Worm (Caenorhabditis elegans) whole organism, L4 larva: ENCODE data around the gene srt-6.

Experiments
- T26A8.4 ChIP-seq: fragments of 200-800 bp; sonication (Bioruptor generic); IDR thresholded peaks from 2 replicates; pipeline ENCODE4 v1.3.6; 2022; ENCODE audit warnings: missing genetic modification characterization, missing compliant biosample characterization
- Y105C5A.15 ChIP-seq: fragments of 200-800 bp; sonication (Bioruptor generic); IDR thresholded peaks from 2 replicates; pipeline ENCODE4 v1.3.6; 2022; ENCODE audit warnings: missing genetic modification characterization, missing compliant biosample characterization
- Y5F2A.4 ChIP-seq: fragments of 200-800 bp; sonication (Bioruptor generic); optimal IDR thresholded peaks from 2 replicates; lab custom pipeline; 2018; ENCODE audit warnings: mild to moderate bottlenecking, missing genetic modification characterization, missing compliant biosample characterization
- Y75B8A.6 ChIP-seq: fragments of 200-800 bp; sonication (Bioruptor generic); IDR thresholded peaks from 2 replicates; pipeline ENCODE4 v1.3.6; 2022; ENCODE audit warnings: missing genetic modification reagents, missing genetic modification characterization, missing compliant biosample characterization
- ZK337.2 ChIP-seq: fragments of 200-800 bp; sonication (Bioruptor generic); IDR thresholded peaks from 2 replicates; pipeline ENCODE4 v1.3.6; 2022; ENCODE audit warnings: missing genetic modification reagents, missing genetic modification characterization, missing compliant biosample characterization
- aly-2 ChIP-seq: sonication (generic microtip); optimal IDR thresholded peaks from 2 replicates; lab custom pipeline; 2018; ENCODE audit warnings: missing biosample characterization, missing genetic modification characterization
- arid-1 ChIP-seq: fragments of 200-800 bp; sonication (Bioruptor generic); conservative IDR thresholded peaks from 2 replicates; pipeline ENCODE4 v1.3.6; 2022; ENCODE audit warnings: missing genetic modification reagents, missing genetic modification characterization, missing compliant biosample characterization
- ceh-28 ChIP-seq: fragments of 150-350 bp; optimal IDR thresholded peaks from 2 replicates; lab custom pipeline; 2014; ENCODE audit warnings: missing biosample characterization, missing genetic modification reagents, missing genetic modification characterization
- cey-2 ChIP-seq: sonication (generic microtip); optimal IDR thresholded peaks from 3 replicates; lab custom pipeline; 2017; ENCODE audit warnings: missing genetic modification characterization, mild to moderate bottlenecking, missing compliant biosample characterization, antibody characterized with exemption, borderline replicate concordance; ENCODE audit not compliant: insufficient read depth
- daf-12 ChIP-seq: fragments of 150-350 bp; optimal IDR thresholded peaks from 2 replicates; lab custom pipeline; 2014; ENCODE audit warnings: missing biosample characterization, missing genetic modification reagents, missing genetic modification characterization
- daf-16 ChIP-seq, 3 experiments: sonication (generic microtip); optimal IDR thresholded peaks; 2 replicates each; lab custom pipeline; 2016 to 2017; ENCODE audit warnings: missing genetic modification characterization in 3 of 3, missing genetic modification reagents in 3 of 3, mild to moderate bottlenecking in 2 of 3, missing compliant biosample characterization in 2 of 3, missing biosample characterization in 1 of 3, moderate library complexity in 1 of 3
- dmd-6 ChIP-seq: fragments of 200-800 bp; sonication (Bioruptor generic); IDR thresholded peaks from 2 replicates; pipeline ENCODE4 v1.3.6; 2022; ENCODE audit warnings: missing genetic modification reagents, missing genetic modification characterization, missing compliant biosample characterization
- dpl-1 ChIP-seq: fragments of 150-350 bp; optimal IDR thresholded peaks from 2 replicates; lab custom pipeline; 2014; ENCODE audit warnings: missing biosample characterization, missing genetic modification reagents, missing genetic modification characterization
- duxl-1 ChIP-seq: sonication (generic microtip); optimal IDR thresholded peaks from 2 replicates; lab custom pipeline; 2016; ENCODE audit warnings: mild to moderate bottlenecking, missing genetic modification characterization, moderate library complexity, missing compliant biosample characterization; ENCODE audit not compliant: poor library complexity
- egl-43 ChIP-seq: fragments of 200-800 bp; sonication (Bioruptor generic); IDR thresholded peaks from 2 replicates; pipeline ENCODE4 v1.3.6; 2022; ENCODE audit warnings: missing genetic modification reagents, missing genetic modification characterization, missing compliant biosample characterization
- hif-1 ChIP-seq, 2 experiments: sonication (generic microtip); optimal IDR thresholded peaks; 2 replicates each; lab custom pipeline; 2016 to 2017; ENCODE audit warnings: missing compliant biosample characterization in 2 of 2, missing genetic modification characterization in 2 of 2, missing genetic modification reagents in 2 of 2, missing genotype in 2 of 2, mild to moderate bottlenecking in 1 of 2
- hlh-11 ChIP-seq: fragments of 200-800 bp; sonication (Bioruptor generic); optimal IDR thresholded peaks from 2 replicates; lab custom pipeline; 2018; ENCODE audit warnings: mild to moderate bottlenecking, missing genetic modification characterization, missing compliant biosample characterization
- jun-1 ChIP-seq: fragments of 150-350 bp; optimal IDR thresholded peaks from 2 replicates; lab custom pipeline; 2014; ENCODE audit warnings: missing biosample characterization, missing genetic modification reagents, missing genetic modification characterization
- lim-7 ChIP-seq: fragments of 200-800 bp; sonication (Bioruptor generic); IDR thresholded peaks from 2 replicates; pipeline ENCODE4 v1.3.6; 2022; ENCODE audit warnings: missing genetic modification characterization, missing compliant biosample characterization
- lin-1 ChIP-seq: fragments of 200-800 bp; sonication (Bioruptor generic); IDR thresholded peaks from 2 replicates; pipeline ENCODE4 v1.3.6; 2022; ENCODE audit warnings: missing genetic modification reagents, missing genetic modification characterization, missing compliant biosample characterization
- lin-15B ChIP-seq: fragments of 150-350 bp; sonication (generic microtip); optimal IDR thresholded peaks from 3 replicates; lab custom pipeline; 2014; ENCODE audit warnings: missing biosample characterization, missing genetic modification characterization
- lin-29 ChIP-seq: fragments of 200-800 bp; sonication (Bioruptor generic); IDR thresholded peaks from 2 replicates; pipeline ENCODE4 v1.3.6; 2022; ENCODE audit warnings: missing genetic modification reagents, missing genetic modification characterization, missing compliant biosample characterization
- madf-5 ChIP-seq, 2 experiments: fragments of 200-800 bp; sonication (Bioruptor generic); IDR thresholded peaks; 2 replicates each; pipeline ENCODE4 v1.3.6; 2022; ENCODE audit warnings: missing compliant biosample characterization in 2 of 2, missing genetic modification characterization in 2 of 2
- nhr-10 ChIP-seq: fragments of 150-350 bp; optimal IDR thresholded peaks from 2 replicates; lab custom pipeline; 2014; ENCODE audit warnings: missing biosample characterization, missing genetic modification characterization
- nhr-111 ChIP-seq: fragments of 200-800 bp; sonication (Bioruptor generic); optimal IDR thresholded peaks from 2 replicates; lab custom pipeline; 2018; ENCODE audit warnings: mild to moderate bottlenecking, missing genetic modification characterization, missing compliant biosample characterization
- nhr-28 ChIP-seq: fragments of 150-350 bp; optimal IDR thresholded peaks from 2 replicates; lab custom pipeline; 2014; ENCODE audit warnings: missing biosample characterization, missing genetic modification characterization
- php-3 ChIP-seq: fragments of 200-800 bp; sonication (Bioruptor generic); IDR thresholded peaks from 2 replicates; pipeline ENCODE4 v1.3.6; 2022; ENCODE audit warnings: missing genetic modification reagents, missing genetic modification characterization, missing compliant biosample characterization
- pqm-1 ChIP-seq: sonication (generic microtip); optimal IDR thresholded peaks from 2 replicates; lab custom pipeline; 2017; ENCODE audit warnings: missing biosample characterization, missing genetic modification characterization
- snpc-4 ChIP-seq: fragments of 150-350 bp; optimal IDR thresholded peaks from 2 replicates; lab custom pipeline; 2014; ENCODE audit warnings: missing biosample characterization, missing genetic modification characterization
- spr-1 ChIP-seq: sonication (generic microtip); optimal IDR thresholded peaks from 2 replicates; lab custom pipeline; 2016; ENCODE audit warnings: mild to moderate bottlenecking, missing genetic modification characterization, missing compliant biosample characterization
- spr-3 ChIP-seq: fragments of 200-800 bp; sonication (Bioruptor generic); optimal IDR thresholded peaks from 2 replicates; lab custom pipeline; 2018; ENCODE audit warnings: mild to moderate bottlenecking, missing genetic modification characterization, missing compliant biosample characterization
- tag-97 ChIP-seq: fragments of 200-800 bp; sonication (Bioruptor generic); IDR thresholded peaks from 2 replicates; pipeline ENCODE4 v1.3.6; 2022; ENCODE audit warnings: missing genetic modification characterization, missing compliant biosample characterization
- tra-1 ChIP-seq: fragments of 200-800 bp; sonication (Bioruptor generic); IDR thresholded peaks from 2 replicates; pipeline ENCODE4 v1.3.6; 2022; ENCODE audit warnings: missing genetic modification reagents, missing genetic modification characterization, missing compliant biosample characterization
- unc-62 ChIP-seq, 3 experiments: fragments of 150-350 bp in 1 of 3; sonication (generic microtip); optimal IDR thresholded peaks in 2 of 3; peaks in 1 of 3; 1 replicate in 1 of 3; 2 replicates in 2 of 3; lab custom pipeline; 2014 to 2017; ENCODE audit warnings: missing biosample characterization in 3 of 3, missing genetic modification characterization in 3 of 3, missing genetic modification reagents in 3 of 3, missing genotype in 1 of 3
- zag-1 ChIP-seq: fragments of 150-350 bp; optimal IDR thresholded peaks from 2 replicates; lab custom pipeline; 2014; ENCODE audit warnings: missing biosample characterization, missing genetic modification characterization
- zfp-2 ChIP-seq: sonication (generic microtip); optimal IDR thresholded peaks from 2 replicates; lab custom pipeline; 2016; ENCODE audit warnings: mild to moderate bottlenecking, missing genetic modification characterization, missing compliant biosample characterization
- ztf-7 ChIP-seq: fragments of 150-350 bp; optimal IDR thresholded peaks from 2 replicates; lab custom pipeline; 2014; ENCODE audit warnings: missing biosample characterization, missing genetic modification characterization

The srt-6 gene

DNA sequence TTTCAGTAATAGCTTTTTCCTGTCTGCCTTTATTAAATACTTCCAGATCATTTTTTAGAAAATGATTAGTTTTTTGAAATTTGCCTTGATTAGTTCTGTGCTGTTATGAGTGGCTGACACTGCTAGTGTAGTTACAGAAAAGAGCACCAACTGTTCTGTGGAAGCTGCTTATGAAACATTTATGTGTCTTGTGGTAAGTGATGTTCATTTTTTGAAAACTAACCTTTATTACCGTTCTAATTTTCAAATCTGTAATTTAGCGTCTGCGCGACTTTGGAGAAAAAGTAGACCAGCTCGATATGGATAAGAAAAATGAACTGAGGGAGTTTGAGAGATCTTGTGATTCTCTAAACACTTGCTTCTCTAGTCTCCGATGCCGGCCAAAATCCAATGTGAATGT, 39.0 kb downstream of the srt-6 start, which contains the start of gene srj-14:
srj-14 (plus strand) TSS at position 131 of the 400 bp plus-strand sequence.
- TF ChIP-seq unc-62 (GFP tag; optimal IDR thresholded peaks at IDR 0.05 in 1 of 2; lab: Kevin White, UChicago) (peak in 1 of 2 experiments; percentile 93), unc-62 (tag; optimal IDR thresholded peaks at IDR 0.05; lab: Kevin White, UChicago) (no peak), snpc-4 (no peak)

ce11 chrV:7364951-7365350, 43.7 kb downstream of the srt-6 start, which contains the start of gene exc-13:
Gene exc-13, plus strand, starts transcription at chrV:7365251.
- TF ChIP-seq T26A8.4 (GFP tag; lab: Robert Waterston, UW) (no peak), Y5F2A.4 (GFP tag; lab: Kevin White, UChicago) (no peak), daf-16 (GFP tag; optimal IDR thresholded peaks at IDR 0.05; lab: Kevin White, UChicago) (peak in 1 of 2 experiments; percentile 90), daf-16 (tag; optimal IDR thresholded peaks at IDR 0.05; lab: Kevin White, UChicago) (no peak), zfp-2 (tag; lab: Kevin White, UChicago) (no peak)

DNA sequence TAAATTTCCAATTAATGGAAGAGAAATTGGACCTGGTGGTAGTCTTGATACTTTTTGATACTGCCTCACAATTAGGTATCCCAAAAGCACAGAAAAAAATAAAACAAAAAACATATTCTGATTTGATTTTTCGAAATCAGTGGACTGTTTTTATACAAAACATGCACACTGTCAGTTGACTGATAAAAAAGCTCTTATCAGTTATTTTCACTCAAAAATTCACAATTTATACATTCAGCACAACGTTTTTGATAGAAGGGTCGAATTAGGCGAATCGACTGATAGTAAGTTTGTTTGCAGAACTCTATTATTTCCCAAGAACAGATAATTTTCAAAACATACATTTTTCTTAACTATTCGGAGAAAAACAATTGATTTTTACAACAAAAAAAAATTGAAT, 44.6 kb downstream of the srt-6 start, which contains the start of gene cyp-35A2:
cyp-35A2 (minus strand) TSS at position 124 of the 400 bp plus-strand sequence.
- TF ChIP-seq spr-1 (no peak), spr-3 (GFP tag; lab: Kevin White, UChicago) (no peak), tra-1 (GFP tag; lab: Robert Waterston, UW) (no peak), ztf-7 (tag; lab: Kevin White, UChicago) (no peak), Y75B8A.6 (no peak), php-3 (no peak), nhr-10 (tag; lab: Kevin White, UChicago) (no peak), ZK337.2 (GFP tag; lab: Robert Waterston, UW) (no peak), hif-1 (tag; optimal IDR thresholded peaks at IDR 0.05; lab: Kevin White, UChicago) (no peak), daf-12 (tag; lab: Kevin White, UChicago) (no peak), aly-2 (tag; lab: Kevin White, UChicago) (no peak), pqm-1 (tag; lab: Kevin White, UChicago) (peak; percentile 52), madf-5 (GFP tag; IDR thresholded peaks at IDR 0.05; lab: Robert Waterston, UW) (no peak), dpl-1 (GFP tag; lab: Kevin White, UChicago) (no peak), duxl-1 (tag; lab: Kevin White, UChicago) (no peak), lin-15B (tag; lab: Kevin White, UChicago) (no peak), egl-43 (no peak), lin-29 (GFP tag; lab: Robert Waterston, UW) (no peak), zfp-2 (tag; lab: Kevin White, UChicago) (no peak), lin-1 (GFP tag; lab: Robert Waterston, UW) (no peak), zag-1 (tag; lab: Kevin White, UChicago) (no peak), tag-97 (no peak), Y105C5A.15 (GFP tag; lab: Robert Waterston, UW) (no peak), jun-1 (no peak), lim-7 (GFP tag; lab: Robert Waterston, UW) (no peak), cey-2 (tag; lab: Kevin White, UChicago) (no peak), dmd-6 (peak; percentile 57; the same call in 1 of the 2 replicates), nhr-28 (tag; lab: Kevin White, UChicago) (peak; percentile 71), hlh-11 (tag; lab: Kevin White, UChicago) (peak; percentile 53), nhr-111 (GFP tag; lab: Kevin White, UChicago) (no peak), arid-1 (GFP tag; lab: Robert Waterston, UW) (no peak), ceh-28 (tag; lab: Kevin White, UChicago) (no peak), daf-16 (GFP tag; optimal IDR thresholded peaks at IDR 0.05; lab: Kevin White, UChicago) (no peak), daf-16 (tag; optimal IDR thresholded peaks at IDR 0.05; lab: Kevin White, UChicago) (peak; percentile 91)
